Fruit fly (Drosophila melanogaster) whole organism, embryonic: ENCODE data around the gene CG17564.

ENCODE experiments used
- Aef1 ChIP-seq: fragments of 200-800 bp; sonication (Bioruptor generic); IDR thresholded peaks from 3 replicates; pipeline ENCODE4 v1.3.6; 2022; ENCODE audit warnings: missing biosample characterization, missing genetic modification characterization
- Atf6 ChIP-seq: fragments of 200-800 bp; sonication (Bioruptor generic); IDR thresholded peaks from 2 replicates; pipeline ENCODE4 v1.3.6; 2022; ENCODE audit warnings: missing biosample characterization, missing genetic modification characterization
- CG10147 ChIP-seq: fragments of 200-800 bp; sonication (Bioruptor generic); optimal IDR thresholded peaks from 2 replicates; lab custom pipeline; 2019; ENCODE audit warnings: missing biosample characterization, mild to moderate bottlenecking, missing genetic modification characterization, moderate library complexity
- CG12299 ChIP-seq: fragments of 200-800 bp; sonication (Bioruptor generic); optimal IDR thresholded peaks from 2 replicates; lab custom pipeline; 2018; ENCODE audit warnings: missing biosample characterization, mild to moderate bottlenecking, missing genetic modification characterization
- CG15073 ChIP-seq: fragments of 200-800 bp; sonication (Bioruptor generic); optimal IDR thresholded peaks from 2 replicates; lab custom pipeline; 2016; ENCODE audit warnings: missing biosample characterization, missing genetic modification characterization
- CG15269 ChIP-seq: fragments of 200-800 bp; sonication (Bioruptor generic); optimal IDR thresholded peaks from 2 replicates; lab custom pipeline; 2018; ENCODE audit warnings: missing biosample characterization, mild to moderate bottlenecking, missing genetic modification characterization, moderate library complexity
- CG17186 ChIP-seq: fragments of 200-800 bp; sonication (Bioruptor generic); optimal IDR thresholded peaks from 3 replicates; lab custom pipeline; 2017; ENCODE audit warnings: missing biosample characterization, missing genetic modification reagents, missing genetic modification characterization
- CG17829 ChIP-seq: fragments of 200-800 bp; optimal IDR thresholded peaks from 2 replicates; lab custom pipeline; 2019; ENCODE audit warnings: missing biosample characterization, mild to moderate bottlenecking, missing genetic modification characterization, moderate library complexity
- CG18476 ChIP-seq: fragments of 200-800 bp; sonication (Bioruptor generic); optimal IDR thresholded peaks from 2 replicates; lab custom pipeline; 2016; ENCODE audit warnings: missing biosample characterization, mild to moderate bottlenecking, missing genetic modification characterization
- CG18599 ChIP-seq: fragments of 200-800 bp; sonication (Bioruptor generic); optimal IDR thresholded peaks from 3 replicates; lab custom pipeline; 2017; ENCODE audit warnings: missing biosample characterization, missing genetic modification characterization, mild to moderate bottlenecking, moderate library complexity, missing genetic modification reagents
- CG30431 ChIP-seq: fragments of 200-800 bp; sonication (Bioruptor generic); optimal IDR thresholded peaks from 2 replicates; lab custom pipeline; 2017; ENCODE audit warnings: missing biosample characterization, missing genetic modification characterization
- CG3065 ChIP-seq: fragments of 200-800 bp; sonication (Bioruptor generic); optimal IDR thresholded peaks from 2 replicates; lab custom pipeline; 2016; ENCODE audit warnings: missing biosample characterization, missing genetic modification characterization
- CG31441 ChIP-seq: fragments of 200-800 bp; sonication (Bioruptor generic); IDR thresholded peaks from 2 replicates; pipeline ENCODE4 v1.3.6; 2022; ENCODE audit warnings: missing biosample characterization, missing genetic modification characterization
- CG32532 ChIP-seq: fragments of 200-800 bp; sonication (Bioruptor generic); IDR thresholded peaks from 2 replicates; pipeline ENCODE4 v1.3.6; 2022; ENCODE audit warnings: missing biosample characterization, missing genetic modification characterization
- CG3281 ChIP-seq: fragments of 200-800 bp; sonication (Bioruptor generic); optimal IDR thresholded peaks from 3 replicates; lab custom pipeline; 2017; ENCODE audit warnings: missing biosample characterization, mild to moderate bottlenecking, missing genetic modification characterization
- CG3847 ChIP-seq: fragments of 200-800 bp; sonication (Bioruptor generic); IDR thresholded peaks from 2 replicates; pipeline ENCODE4 v1.3.6; 2022; ENCODE audit warnings: missing biosample characterization, missing genetic modification characterization
- CG4328 ChIP-seq: fragments of 200-800 bp; sonication (Bioruptor generic); optimal IDR thresholded peaks from 3 replicates; lab custom pipeline; 2017; ENCODE audit warnings: missing biosample characterization, missing genetic modification reagents, missing genetic modification characterization
- CG4360 ChIP-seq: fragments of 200-800 bp; sonication (Bioruptor generic); IDR thresholded peaks from 2 replicates; pipeline ENCODE4 v1.3.6; 2022; ENCODE audit warnings: missing biosample characterization, missing genetic modification characterization
- CG4820 ChIP-seq: fragments of 200-800 bp; sonication (Bioruptor generic); optimal IDR thresholded peaks from 3 replicates; lab custom pipeline; 2016; ENCODE audit warnings: missing biosample characterization, missing genetic modification characterization
- CG6813 ChIP-seq: fragments of 200-800 bp; sonication (Bioruptor generic); optimal IDR thresholded peaks from 2 replicates; lab custom pipeline; 2017; ENCODE audit warnings: missing biosample characterization, missing genetic modification characterization, mild to moderate bottlenecking, moderate library complexity, missing genetic modification reagents
- CG7372 ChIP-seq: fragments of 200-800 bp; sonication (Bioruptor generic); IDR thresholded peaks from 2 replicates; pipeline ENCODE4 v1.3.6; 2022; ENCODE audit warnings: missing biosample characterization, missing genetic modification characterization
- CG7556 ChIP-seq: fragments of 200-800 bp; sonication (Bioruptor generic); optimal IDR thresholded peaks from 2 replicates; lab custom pipeline; 2017; ENCODE audit warnings: missing biosample characterization, mild to moderate bottlenecking, missing genetic modification characterization
- CG8290 ChIP-seq, 3 experiments: fragments of 200-800 bp; sonication (Bioruptor generic); optimal IDR thresholded peaks; 2 replicates each; lab custom pipeline; 2016 to 2019; ENCODE audit warnings: missing biosample characterization in 3 of 3, missing genetic modification characterization in 3 of 3, mild to moderate bottlenecking in 2 of 3, moderate library complexity in 1 of 3
- CG8944 ChIP-seq: fragments of 200-800 bp; sonication (Bioruptor generic); optimal IDR thresholded peaks from 3 replicates; lab custom pipeline; 2016; ENCODE audit warnings: missing biosample characterization, missing genetic modification characterization
- CG9215 ChIP-seq: fragments of 200-800 bp; sonication (Bioruptor generic); IDR thresholded peaks from 2 replicates; pipeline ENCODE4 v1.3.6; 2022; ENCODE audit warnings: missing biosample characterization, missing genetic modification characterization
- D19B ChIP-seq: fragments of 200-800 bp; sonication (Bioruptor generic); optimal IDR thresholded peaks from 2 replicates; lab custom pipeline; 2017; ENCODE audit warnings: missing biosample characterization, mild to moderate bottlenecking, missing genetic modification characterization
- Fer2 ChIP-seq: fragments of 200-800 bp; sonication (Bioruptor generic); optimal IDR thresholded peaks from 2 replicates; lab custom pipeline; 2018; ENCODE audit warnings: missing biosample characterization, mild to moderate bottlenecking, missing genetic modification characterization, moderate library complexity
- Gug ChIP-seq: fragments of 200-800 bp; sonication (Bioruptor generic); IDR thresholded peaks from 4 replicates; pipeline ENCODE4 v1.3.6; 2022; ENCODE audit warnings: missing biosample characterization, missing genetic modification characterization
- HHEX ChIP-seq: fragments of 200-800 bp; sonication (Bioruptor generic); optimal IDR thresholded peaks from 3 replicates; lab custom pipeline; 2017; ENCODE audit warnings: missing biosample characterization, mild to moderate bottlenecking, missing genetic modification characterization, missing genetic modification reagents
- HLH4C ChIP-seq: fragments of 200-800 bp; sonication (Bioruptor generic); IDR thresholded peaks from 3 replicates; pipeline ENCODE4 v1.3.6; 2022; ENCODE audit warnings: missing biosample characterization, missing genetic modification characterization; ENCODE audit not compliant: partially characterized antibody
- Rfx ChIP-seq: fragments of 200-800 bp; sonication (Bioruptor generic); IDR thresholded peaks from 2 replicates; pipeline ENCODE4 v1.3.6; 2022; ENCODE audit warnings: missing biosample characterization, missing genetic modification characterization
- Sox100B ChIP-seq: fragments of 200-800 bp; sonication (Bioruptor generic); optimal IDR thresholded peaks from 3 replicates; lab custom pipeline; 2018; ENCODE audit warnings: missing biosample characterization, mild to moderate bottlenecking, missing genetic modification characterization
- Xrp1 ChIP-seq: fragments of 200-800 bp; sonication (Bioruptor generic); IDR thresholded peaks from 2 replicates; pipeline ENCODE4 v1.3.6; 2022; ENCODE audit warnings: missing biosample characterization, missing genetic modification characterization
- bcd ChIP-seq: fragments of 200-800 bp; sonication (Bioruptor generic); optimal IDR thresholded peaks from 2 replicates; lab custom pipeline; 2017; ENCODE audit warnings: missing biosample characterization, mild to moderate bottlenecking, missing genetic modification characterization
- caup ChIP-seq: fragments of 200-800 bp; sonication (Bioruptor generic); optimal IDR thresholded peaks from 3 replicates; lab custom pipeline; 2017; ENCODE audit warnings: missing biosample characterization, mild to moderate bottlenecking, missing genetic modification characterization, moderate library complexity; ENCODE audit not compliant: severe bottlenecking
- disco-r ChIP-seq: fragments of 200-800 bp; sonication (Bioruptor generic); optimal IDR thresholded peaks from 2 replicates; lab custom pipeline; 2016; ENCODE audit warnings: missing biosample characterization, missing genetic modification characterization
- dpn ChIP-seq, 2 experiments: fragments of 200-800 bp; sonication (Bioruptor generic); optimal IDR thresholded peaks; 3 replicates each; lab custom pipeline; 2016; ENCODE audit warnings: missing biosample characterization in 2 of 2, missing genetic modification characterization in 2 of 2
- eve ChIP-seq, 2 experiments: fragments of >200 bp; optimal IDR thresholded peaks; 2 replicates each; lab custom pipeline; 2017; ENCODE audit warnings: missing biosample characterization in 2 of 2, missing genetic modification characterization in 2 of 2
- mam ChIP-seq: fragments of 200-800 bp; sonication (Bioruptor generic); optimal IDR thresholded peaks from 3 replicates; lab custom pipeline; 2016; ENCODE audit warnings: missing biosample characterization, missing genetic modification characterization
- onecut ChIP-seq: fragments of 200-800 bp; sonication (Bioruptor generic); IDR thresholded peaks from 2 replicates; pipeline ENCODE4 v1.3.6; 2022; ENCODE audit warnings: missing biosample characterization, missing genetic modification characterization
- pfk ChIP-seq: fragments of 200-800 bp; sonication (Bioruptor generic); optimal IDR thresholded peaks from 2 replicates; lab custom pipeline; 2018; ENCODE audit warnings: missing biosample characterization, mild to moderate bottlenecking, missing genetic modification characterization, moderate library complexity
- pita ChIP-seq: fragments of 200-800 bp; sonication (Bioruptor generic); optimal IDR thresholded peaks from 2 replicates; lab custom pipeline; 2017; ENCODE audit warnings: missing biosample characterization, mild to moderate bottlenecking, missing genetic modification characterization
- prd ChIP-seq, 3 experiments: fragments of >200 bp in 2 of 3; fragments of 200-800 bp in 1 of 3; sonication (Bioruptor generic) in 1 of 3; optimal IDR thresholded peaks in 2 of 3; IDR thresholded peaks in 1 of 3; 2 replicates in 2 of 3; 3 replicates in 1 of 3; pipeline versions ENCODE4 v1.3.6 to Lab custom; 2017 to 2022; ENCODE audit warnings: missing biosample characterization in 1 of 3, missing genetic modification characterization in 1 of 3
- rib ChIP-seq: fragments of 200-800 bp; sonication (Bioruptor generic); IDR thresholded peaks from 2 replicates; pipeline ENCODE4 v1.3.6; 2022; ENCODE audit warnings: missing biosample characterization, missing genetic modification characterization
- sob ChIP-seq: fragments of 200-800 bp; sonication (Bioruptor generic); IDR thresholded peaks from 2 replicates; pipeline ENCODE4 v1.3.6; 2022; ENCODE audit warnings: missing biosample characterization, missing genetic modification characterization
- ssp ChIP-seq: fragments of 200-800 bp; sonication (Bioruptor generic); IDR thresholded peaks from 2 replicates; pipeline ENCODE4 v1.3.6; 2022; ENCODE audit warnings: missing biosample characterization, missing genetic modification characterization
- tio ChIP-seq: fragments of 200-800 bp; sonication (Bioruptor generic); optimal IDR thresholded peaks from 2 replicates; lab custom pipeline; 2017; ENCODE audit warnings: missing biosample characterization, missing genetic modification characterization, inconsistent platforms
- zen ChIP-seq: fragments of 200-800 bp; sonication (Bioruptor generic); optimal IDR thresholded peaks from 3 replicates; lab custom pipeline; 2018; ENCODE audit warnings: missing biosample characterization, mild to moderate bottlenecking, missing genetic modification characterization, moderate library complexity
- zf30C ChIP-seq: fragments of 200-800 bp; sonication (Bioruptor generic); optimal IDR thresholded peaks from 3 replicates; lab custom pipeline; 2018; ENCODE audit warnings: missing biosample characterization, mild to moderate bottlenecking, missing genetic modification characterization

Gene CG17564

dm6 chr2L:19285507-19285906 lies 14.2 kb downstream of the CG17564 start (continued):
- TF ChIP-seq CG32532 (GFP tag; lab: Robert Waterston, UW) (peak; percentile 57), Sox100B (peak; percentile 15), sob (GFP tag; lab: Robert Waterston, UW) (peak; percentile 53; the same call in 1 of the 2 replicates), CG8944 (GFP tag; lab: Kevin White, UChicago) (no peak), zen (tag; lab: Kevin White, UChicago) (peak; percentile 86), zf30C (GFP tag; lab: Kevin White, UChicago) (no peak), bcd (GFP tag; lab: Kevin White, UChicago) (peak; percentile 45), CG30431 (GFP tag; lab: Kevin White, UChicago) (peak; percentile 9), CG3847 (GFP tag; lab: Robert Waterston, UW) (no peak), pita (no peak), rib (GFP tag; lab: Robert Waterston, UW) (no peak), onecut (GFP tag; lab: Robert Waterston, UW) (no peak), Atf6 (GFP tag; lab: Robert Waterston, UW) (peak; percentile 33; the same call in 1 of the 2 replicates), prd (optimal IDR thresholded peaks at IDR 0.05; lab: Kevin White, UChicago) (no peak), prd (GFP tag; IDR thresholded peaks at IDR 0.05; lab: Robert Waterston, UW) (peak; percentile 87; the same call in 2 of the 3 replicates), ssp (GFP tag; lab: Robert Waterston, UW) (0 out of 2 replicates have a peak, but pooled peaks have one; percentile 25), CG10147 (GFP tag; lab: Kevin White, UChicago) (peak; percentile 36), HHEX (GFP tag; lab: Kevin White, UChicago) (peak; percentile 25), Rfx (GFP tag; lab: Robert Waterston, UW) (peak; percentile 50), CG3281 (peak; percentile 28), CG15073 (GFP tag; lab: Kevin White, UChicago) (no peak), Gug (0 out of 4 replicates have a peak, but pooled peaks have one; percentile 16), Fer2 (tag; lab: Kevin White, UChicago) (no peak), HLH4C (GFP tag; lab: Robert Waterston, UW) (no peak), CG7556 (GFP tag; lab: Kevin White, UChicago) (peak; percentile 57), CG4360 (0 out of 2 replicates have a peak, but pooled peaks have one; percentile 16), Xrp1 (GFP tag; lab: Robert Waterston, UW) (peak; percentile 51; the same call in 1 of the 2 replicates), dpn (GFP tag; optimal IDR thresholded peaks at IDR 0.05; lab: Kevin White, UChicago) (peak in 1 of 2 experiments; percentile 20), CG4328 (GFP tag; lab: Kevin White, UChicago) (no peak), Aef1 (no peak), CG6813 (peak; percentile 42), CG8290 (GFP tag; optimal IDR thresholded peaks at IDR 0.05; lab: Kevin White, UChicago) (no peak), CG8290 (tag; optimal IDR thresholded peaks at IDR 0.05; lab: Kevin White, UChicago) (peak in 1 of 2 experiments; percentile 44), CG7372 (GFP tag; lab: Robert Waterston, UW) (no peak), CG18476 (GFP tag; lab: Kevin White, UChicago) (peak; percentile 14), CG15269 (tag; lab: Kevin White, UChicago) (peak; percentile 47), CG12299 (tag; lab: Kevin White, UChicago) (no peak), caup (GFP tag; lab: Kevin White, UChicago) (peak; percentile 52), CG17829 (tag; lab: Kevin White, UChicago) (peak; percentile 42), CG31441 (GFP tag; lab: Robert Waterston, UW) (peak; percentile 39; the same call in 1 of the 2 replicates), CG17186 (GFP tag; lab: Kevin White, UChicago) (no peak), pfk (GFP tag; lab: Kevin White, UChicago) (no peak), tio (GFP tag; lab: Kevin White, UChicago) (no peak), CG18599 (GFP tag; lab: Kevin White, UChicago) (peak; percentile 75), CG3065 (GFP tag; lab: Kevin White, UChicago) (no peak), disco-r (GFP tag; lab: Kevin White, UChicago) (no peak), CG9215 (GFP tag; lab: Robert Waterston, UW) (peak; percentile 32; the same call in 1 of the 2 replicates), mam (GFP tag; lab: Kevin White, UChicago) (peak; percentile 34), CG4820 (GFP tag; lab: Kevin White, UChicago) (peak; percentile 17), D19B (GFP tag; lab: Kevin White, UChicago) (peak; percentile 75), eve (GFP tag; optimal IDR thresholded peaks at IDR 0.05; lab: Kevin White, UChicago) (peak in 1 of 2 experiments; percentile 26)
